Fruit fly (Drosophila melanogaster): Measurements from ENCODE around the gene Ugt36A1.

The Ugt36A1 gene

dm6 chr2L:3587907-3588733 lies 30.8 kb upstream of the Ugt36A1 start (continued):
- TF ChIP-seq hkb (optimal IDR thresholded peaks at IDR 0.05), result no peak
- peak; percentile 79 for TF ChIP-seq hkb (GFP tag; IDR thresholded peaks at IDR 0.05)
- no peak for TF ChIP-seq ftz-f1 (GFP tag; optimal IDR thresholded peaks at IDR 0.05)
- TF ChIP-seq CG32532 (GFP tag; IDR thresholded peaks at IDR 0.05), result no peak
- TF ChIP-seq CG10979 (tag; optimal IDR thresholded peaks at IDR 0.05), result peak; percentile 95
- peak in 1 of 2 experiments; percentile 79 for TF ChIP-seq Eip74EF (GFP tag; optimal IDR thresholded peaks at IDR 0.05)
- TF ChIP-seq gfzf (GFP tag; optimal IDR thresholded peaks at IDR 0.05), result no peak
- peak; percentile 68 for TF ChIP-seq CG10366 (GFP tag; IDR thresholded peaks at IDR 0.05)
- peak; percentile 85 for TF ChIP-seq Ssrp (tag; optimal IDR thresholded peaks at IDR 0.05)
- no peak for TF ChIP-seq chn (GFP tag; optimal IDR thresholded peaks at IDR 0.05)
- no peak for TF ChIP-seq CG6175 (GFP tag; IDR thresholded peaks at IDR 0.05)
- peak; percentile 99 for TF ChIP-seq ac (GFP tag; optimal IDR thresholded peaks at IDR 0.05)
- TF ChIP-seq CG10321 (GFP tag; IDR thresholded peaks at IDR 0.05), result no peak
- TF ChIP-seq grn (GFP tag; optimal IDR thresholded peaks at IDR 0.05), result no peak
- TF ChIP-seq Camta (GFP tag; optimal IDR thresholded peaks at IDR 0.05), result no peak
- peak; percentile 64 for TF ChIP-seq danr (GFP tag; IDR thresholded peaks at IDR 0.05)
- TF ChIP-seq kni (GFP tag; optimal IDR thresholded peaks at IDR 0.05), result peak; percentile 75
- TF ChIP-seq zen (tag; optimal IDR thresholded peaks at IDR 0.05), result peak; percentile 88
- TF ChIP-seq CG34376 (GFP tag; optimal IDR thresholded peaks at IDR 0.05), result no peak
- TF ChIP-seq nerfin-1 (tag; optimal IDR thresholded peaks at IDR 0.05), result peak; percentile 83
- no peak for TF ChIP-seq Side (GFP tag; optimal IDR thresholded peaks at IDR 0.05)
- TF ChIP-seq CG10565 (GFP tag; optimal IDR thresholded peaks at IDR 0.05), result peak; percentile 7
- TF ChIP-seq TFAM (GFP tag; optimal IDR thresholded peaks at IDR 0.05), result peak; percentile 46
- peak; percentile 84 for TF ChIP-seq ttk (GFP tag; IDR thresholded peaks at IDR 0.05)
- TF ChIP-seq CG3281 (GFP tag; optimal IDR thresholded peaks at IDR 0.05), result no peak
- TF ChIP-seq lola (GFP tag; optimal IDR thresholded peaks at IDR 0.05), result peak in 1 of 3 experiments; percentile 95
- no peak for TF ChIP-seq CG7928 (GFP tag; optimal IDR thresholded peaks at IDR 0.05)
- TF ChIP-seq her (GFP tag; optimal IDR thresholded peaks at IDR 0.05), result no peak
- TF ChIP-seq CG31365 (tag; optimal IDR thresholded peaks at IDR 0.05), result no peak
- peak; percentile 62 for TF ChIP-seq CG14667 (GFP tag; IDR thresholded peaks at IDR 0.05)
- no peak for TF ChIP-seq Hsf (GFP tag; optimal IDR thresholded peaks at IDR 0.05)
- TF ChIP-seq vnd (GFP tag; IDR thresholded peaks at IDR 0.05; ENCODE audit: partially characterized antibody), result no peak
- TF ChIP-seq NC2α (GFP tag; optimal IDR thresholded peaks at IDR 0.05), result no peak
- TF ChIP-seq Drgx (GFP tag; IDR thresholded peaks at IDR 0.05), result peak; percentile 66
- no peak for TF ChIP-seq CG8944 (GFP tag; optimal IDR thresholded peaks at IDR 0.05)
- peak; percentile 58; the same call in 1 of the 2 replicates for TF ChIP-seq CG7372 (GFP tag; IDR thresholded peaks at IDR 0.05)
- TF ChIP-seq CG14441 (GFP tag; IDR thresholded peaks at IDR 0.05), result peak; percentile 72
- 0 out of 3 replicates have a peak, but pooled peaks have one; percentile 8 for TF ChIP-seq jigr1 (GFP tag; IDR thresholded peaks at IDR 0.05)
- TF ChIP-seq CG17385 (GFP tag; optimal IDR thresholded peaks at IDR 0.05), result peak; percentile 75
- peak; percentile 54 for TF ChIP-seq Jarid2 (GFP tag; optimal IDR thresholded peaks at IDR 0.05)
- no peak for TF ChIP-seq disco-r (GFP tag; optimal IDR thresholded peaks at IDR 0.05)
- TF ChIP-seq CG12769 (tag; optimal IDR thresholded peaks at IDR 0.05), result peak; percentile 21
- peak; percentile 79 for TF ChIP-seq ATbp (GFP tag; optimal IDR thresholded peaks at IDR 0.05)
- TF ChIP-seq Poxn (GFP tag; IDR thresholded peaks at IDR 0.05), result no peak
- TF ChIP-seq salm (tag; optimal IDR thresholded peaks at IDR 0.05), result peak; percentile 73
- TF ChIP-seq CG18764 (GFP tag; optimal IDR thresholded peaks at IDR 0.05), result peak; percentile 70
- TF ChIP-seq stc (GFP tag; IDR thresholded peaks at IDR 0.05), result peak; percentile 87
- peak; percentile 13 for TF ChIP-seq CTCF (GFP tag; optimal IDR thresholded peaks at IDR 0.05)
- TF ChIP-seq luna (GFP tag; optimal IDR thresholded peaks at IDR 0.05), result no peak
- peak; percentile 48 for TF ChIP-seq Max (GFP tag; optimal IDR thresholded peaks at IDR 0.05)
